Worm (Caenorhabditis elegans) whole organism, L1 larva: ENCODE measurements around the gene cup-15.

Experiments used
- ama-1 ChIP-seq: fragments of 150-350 bp; optimal IDR thresholded peaks from 2 replicates; lab custom pipeline; 2014
- fos-1 ChIP-seq: fragments of 150-350 bp; optimal IDR thresholded peaks from 2 replicates; lab custom pipeline; 2014; ENCODE audit warnings: missing biosample characterization, missing genetic modification characterization
- mep-1 ChIP-seq: fragments of 150-350 bp; optimal IDR thresholded peaks from 2 replicates; lab custom pipeline; 2014; ENCODE audit warnings: missing biosample characterization, missing genetic modification characterization
- nhr-237 ChIP-seq: fragments of 150-350 bp; optimal IDR thresholded peaks from 2 replicates; lab custom pipeline; 2014; ENCODE audit warnings: missing biosample characterization, missing genetic modification characterization
- nhr-28 ChIP-seq: fragments of 150-350 bp; optimal IDR thresholded peaks from 2 replicates; lab custom pipeline; 2014; ENCODE audit warnings: missing biosample characterization, missing genetic modification characterization
- nhr-71 ChIP-seq: sonication (generic microtip); optimal IDR thresholded peaks from 2 replicates; lab custom pipeline; 2016; ENCODE audit warnings: mild to moderate bottlenecking, missing genetic modification characterization, moderate library complexity, missing compliant biosample characterization
- skn-1 ChIP-seq: fragments of 150-350 bp; optimal IDR thresholded peaks from 2 replicates; lab custom pipeline; 2014; ENCODE audit warnings: missing biosample characterization, missing genetic modification characterization
- sox-4 ChIP-seq: sonication (generic microtip); optimal IDR thresholded peaks from 2 replicates; lab custom pipeline; 2016; ENCODE audit warnings: missing genetic modification characterization, missing compliant biosample characterization

- TF ChIP-seq mep-1 (tag; lab: Kevin White, UChicago) (no peak), nhr-71 (no peak), fos-1 (tag; lab: Kevin White, UChicago) (no peak), sox-4 (tag; lab: Kevin White, UChicago) (no peak), ama-1 (lab: Kevin White, UChicago) (no peak), nhr-28 (tag; lab: Kevin White, UChicago) (no peak), nhr-237 (tag; lab: Kevin White, UChicago) (no peak), skn-1 (no peak)
These were observed 39.5 kb upstream of the cup-15 start for ce11 chrII:9313335-9313734.
